Worm (Caenorhabditis elegans) whole organism, L2 larva: ENCODE results near the gene T07H8.11.

ENCODE experiments used
- C34F6.9 ChIP-seq: fragments of 150-350 bp; optimal IDR thresholded peaks from 2 replicates; lab custom pipeline; 2014; ENCODE audit warnings: missing biosample characterization, missing genetic modification characterization
- F13H6.1 ChIP-seq: sonication (generic microtip); optimal IDR thresholded peaks from 2 replicates; lab custom pipeline; 2016; ENCODE audit warnings: missing genetic modification characterization, missing compliant biosample characterization
- R02D3.7 ChIP-seq: fragments of 150-350 bp; optimal IDR thresholded peaks from 2 replicates; lab custom pipeline; 2014; ENCODE audit warnings: missing biosample characterization, missing genetic modification characterization
- Y55F3AM.14 ChIP-seq: fragments of 200-800 bp; sonication (Bioruptor generic); optimal IDR thresholded peaks from 2 replicates; lab custom pipeline; 2018; ENCODE audit warnings: mild to moderate bottlenecking, missing genetic modification characterization, missing compliant biosample characterization
- ZK546.5 ChIP-seq: sonication (generic microtip); optimal IDR thresholded peaks from 2 replicates; lab custom pipeline; 2017; ENCODE audit warnings: missing biosample characterization, missing genetic modification characterization
- alr-1 ChIP-seq: fragments of 150-350 bp; optimal IDR thresholded peaks from 2 replicates; lab custom pipeline; 2014; ENCODE audit warnings: missing biosample characterization, missing genetic modification characterization
- aly-2 ChIP-seq: fragments of 150-350 bp; optimal IDR thresholded peaks from 2 replicates; lab custom pipeline; 2014; ENCODE audit warnings: missing biosample characterization, missing genetic modification characterization
- ama-1 ChIP-seq: fragments of 150-350 bp; optimal IDR thresholded peaks from 2 replicates; lab custom pipeline; 2018; ENCODE audit warnings: inconsistent platforms
- ceh-16 ChIP-seq: fragments of 150-350 bp; optimal IDR thresholded peaks from 2 replicates; lab custom pipeline; 2014; ENCODE audit warnings: missing biosample characterization, missing genetic modification characterization
- ceh-82 ChIP-seq: fragments of 150-350 bp; optimal IDR thresholded peaks from 2 replicates; lab custom pipeline; 2014; ENCODE audit warnings: missing biosample characterization, missing genetic modification characterization
- crh-2 ChIP-seq: sonication (generic microtip); optimal IDR thresholded peaks from 2 replicates; lab custom pipeline; 2017; ENCODE audit warnings: missing biosample characterization, missing genetic modification characterization
- dmd-4 ChIP-seq: sonication (generic microtip); optimal IDR thresholded peaks from 2 replicates; lab custom pipeline; 2017; ENCODE audit warnings: missing biosample characterization, missing genetic modification characterization
- elt-1 ChIP-seq: fragments of 150-350 bp; optimal IDR thresholded peaks from 2 replicates; lab custom pipeline; 2014; ENCODE audit warnings: missing biosample characterization, missing genetic modification characterization
- elt-3 ChIP-seq: sonication (generic microtip); optimal IDR thresholded peaks from 2 replicates; lab custom pipeline; 2017; ENCODE audit warnings: missing biosample characterization, missing genetic modification characterization
- fos-1 ChIP-seq: fragments of 150-350 bp; optimal IDR thresholded peaks from 2 replicates; lab custom pipeline; 2014; ENCODE audit warnings: missing biosample characterization, missing genetic modification characterization
- gmeb-1 ChIP-seq: fragments of 150-350 bp; optimal IDR thresholded peaks from 2 replicates; lab custom pipeline; 2014; ENCODE audit warnings: missing biosample characterization, missing genetic modification characterization
- lin-11 ChIP-seq: fragments of 150-350 bp; sonication (generic microtip); optimal IDR thresholded peaks from 2 replicates; lab custom pipeline; 2014; ENCODE audit warnings: missing biosample characterization, missing genetic modification characterization, inconsistent platforms, mixed read lengths
- lin-39 ChIP-seq: fragments of 150-350 bp; optimal IDR thresholded peaks from 2 replicates; lab custom pipeline; 2014; ENCODE audit warnings: missing biosample characterization, missing genetic modification reagents, missing genetic modification characterization
- mbf-1 ChIP-seq: sonication (generic microtip); optimal IDR thresholded peaks from 2 replicates; lab custom pipeline; 2017; ENCODE audit warnings: missing biosample characterization, missing genetic modification characterization
- mdl-1 ChIP-seq, 2 experiments: fragments of 150-350 bp in 1 of 2; sonication (generic microtip) in 1 of 2; optimal IDR thresholded peaks; 2 replicates each; lab custom pipeline; 2017; ENCODE audit warnings: missing biosample characterization in 2 of 2, missing genetic modification characterization in 2 of 2
- nhr-11 ChIP-seq: fragments of 150-350 bp; optimal IDR thresholded peaks from 2 replicates; lab custom pipeline; 2014; ENCODE audit warnings: missing biosample characterization, missing genetic modification characterization
- nhr-129 ChIP-seq: fragments of 150-350 bp; optimal IDR thresholded peaks from 2 replicates; lab custom pipeline; 2014; ENCODE audit warnings: missing biosample characterization, missing genetic modification characterization
- nhr-21 ChIP-seq: fragments of 150-350 bp; optimal IDR thresholded peaks from 2 replicates; lab custom pipeline; 2014; ENCODE audit warnings: missing biosample characterization, missing genetic modification characterization
- nhr-23 ChIP-seq: fragments of 150-350 bp; optimal IDR thresholded peaks from 2 replicates; lab custom pipeline; 2014; ENCODE audit warnings: missing biosample characterization, missing genetic modification reagents, missing genetic modification characterization
- nhr-237 ChIP-seq: fragments of 150-350 bp; optimal IDR thresholded peaks from 2 replicates; lab custom pipeline; 2014; ENCODE audit warnings: missing biosample characterization, missing genetic modification characterization
- nhr-25 ChIP-seq: fragments of 150-350 bp; sonication (generic microtip); optimal IDR thresholded peaks from 3 replicates; lab custom pipeline; 2014; ENCODE audit warnings: missing biosample characterization, missing genetic modification characterization
- nhr-6 ChIP-seq: fragments of 150-350 bp; optimal IDR thresholded peaks from 2 replicates; lab custom pipeline; 2014; ENCODE audit warnings: missing biosample characterization, missing genetic modification characterization
- nhr-77 ChIP-seq: fragments of 150-350 bp; optimal IDR thresholded peaks from 2 replicates; lab custom pipeline; 2014; ENCODE audit warnings: missing biosample characterization, missing genetic modification characterization
- peb-1 ChIP-seq: fragments of 150-350 bp; optimal IDR thresholded peaks from 2 replicates; lab custom pipeline; 2014; ENCODE audit warnings: missing biosample characterization, missing genetic modification characterization
- skn-1 ChIP-seq: sonication (generic microtip); optimal IDR thresholded peaks from 2 replicates; lab custom pipeline; 2017; ENCODE audit warnings: missing biosample characterization, missing genetic modification characterization
- sma-3 ChIP-seq: sonication (generic microtip); optimal IDR thresholded peaks from 2 replicates; lab custom pipeline; 2016; ENCODE audit warnings: missing genetic modification reagents, missing genetic modification characterization, missing compliant biosample characterization
- sma-9 ChIP-seq, 2 experiments: fragments of 150-350 bp in 1 of 2; sonication (generic microtip) in 1 of 2; optimal IDR thresholded peaks; 2 replicates each; lab custom pipeline; 2014 to 2016; ENCODE audit warnings: missing genetic modification characterization in 2 of 2, mild to moderate bottlenecking in 1 of 2, missing biosample characterization in 1 of 2, missing compliant biosample characterization in 1 of 2, missing genetic modification reagents in 1 of 2, moderate library complexity in 1 of 2
- unc-39 ChIP-seq: fragments of 150-350 bp; optimal IDR thresholded peaks from 2 replicates; lab custom pipeline; 2014; ENCODE audit warnings: missing biosample characterization, missing genetic modification characterization
- unc-55 ChIP-seq: fragments of 150-350 bp; sonication (generic microtip); optimal IDR thresholded peaks from 3 replicates; lab custom pipeline; 2014; ENCODE audit warnings: missing biosample characterization, missing genetic modification reagents, missing genetic modification characterization
- unc-62 ChIP-seq: fragments of 150-350 bp; optimal IDR thresholded peaks from 2 replicates; lab custom pipeline; 2014; ENCODE audit warnings: missing biosample characterization, missing genetic modification reagents, missing genetic modification characterization
- zag-1 ChIP-seq: fragments of 150-350 bp; optimal IDR thresholded peaks from 2 replicates; lab custom pipeline; 2014; ENCODE audit warnings: missing biosample characterization, missing genetic modification characterization
- ztf-1 ChIP-seq: fragments of 200-800 bp; sonication (Bioruptor generic); conservative IDR thresholded peaks from 2 replicates; pipeline ENCODE4 v1.3.6; 2022; ENCODE audit warnings: missing genetic modification characterization, missing compliant biosample characterization
- ztf-11 ChIP-seq: sonication (generic microtip); optimal IDR thresholded peaks from 2 replicates; lab custom pipeline; 2017; ENCODE audit warnings: missing biosample characterization, missing genetic modification characterization
- ztf-4 ChIP-seq: fragments of 150-350 bp; optimal IDR thresholded peaks from 2 replicates; lab custom pipeline; 2014; ENCODE audit warnings: missing biosample characterization, missing genetic modification characterization

Gene T07H8.11

DNA sequence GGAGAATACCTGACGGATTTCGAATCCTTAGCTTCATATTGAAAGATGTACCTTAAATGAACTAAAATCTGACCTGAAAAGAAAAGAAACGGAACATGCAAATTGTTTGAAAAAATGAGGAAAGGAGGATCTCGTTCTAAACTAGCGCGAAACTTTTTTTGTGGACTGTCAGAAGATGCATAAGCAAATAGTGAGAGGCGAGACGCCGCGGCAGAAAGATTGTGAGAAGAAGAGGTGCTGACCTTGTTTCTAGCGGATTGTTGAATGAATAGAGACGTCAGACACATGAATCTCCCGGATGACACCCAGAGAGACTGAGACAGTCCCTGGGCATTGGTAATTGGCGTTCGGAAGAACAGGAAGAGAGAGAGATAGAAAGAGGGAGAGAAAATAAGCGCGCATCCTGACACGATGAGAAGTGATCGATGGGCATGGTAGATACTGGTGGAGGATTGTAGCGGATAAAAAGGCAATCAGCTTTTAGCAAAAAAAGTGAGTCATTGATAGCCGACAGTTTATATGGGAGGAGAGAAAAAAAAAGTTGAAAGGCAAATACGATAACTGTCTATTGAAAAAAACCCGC lies 18.8 kb upstream of the T07H8.11 start, which contains the start of gene ptr-15:
ptr-15 (minus strand) TSS at position 51 of the 583 bp plus-strand sequence.
- TF ChIP-seq lin-39 (tag; lab: Kevin White, UChicago), result no peak
- TF ChIP-seq unc-39 (tag; lab: Kevin White, UChicago), result no peak
- peak; percentile 24 for TF ChIP-seq nhr-21 (tag; lab: Kevin White, UChicago)
- TF ChIP-seq ztf-1, result no peak
- no peak for TF ChIP-seq aly-2 (tag; lab: Kevin White, UChicago)
- TF ChIP-seq nhr-23 (tag; lab: Kevin White, UChicago), result no peak
- no peak for TF ChIP-seq nhr-25 (tag; lab: Kevin White, UChicago)
- peak; percentile 30 for TF ChIP-seq peb-1 (tag; lab: Kevin White, UChicago)
- TF ChIP-seq fos-1 (tag; lab: Kevin White, UChicago), result peak; percentile 10
- TF ChIP-seq nhr-129 (tag; lab: Kevin White, UChicago), result no peak
- no peak for TF ChIP-seq gmeb-1 (tag; lab: Kevin White, UChicago)
- no peak for TF ChIP-seq ama-1
- TF ChIP-seq nhr-11, result no peak
- TF ChIP-seq C34F6.9 (tag; lab: Kevin White, UChicago), result no peak
- TF ChIP-seq nhr-6 (tag; lab: Kevin White, UChicago), result no peak

- TF ChIP-seq mbf-1 (tag; lab: Kevin White, UChicago), result no peak
- no peak for TF ChIP-seq nhr-237 (tag; lab: Kevin White, UChicago)
- TF ChIP-seq ceh-82 (tag; lab: Kevin White, UChicago), result no peak
- TF ChIP-seq sma-9 (GFP tag; optimal IDR thresholded peaks at IDR 0.05; lab: Kevin White, UChicago), result no peak
- TF ChIP-seq sma-9 (tag; optimal IDR thresholded peaks at IDR 0.05; lab: Kevin White, UChicago), result no peak
- TF ChIP-seq skn-1 (tag; lab: Kevin White, UChicago), result no peak
- TF ChIP-seq dmd-4 (tag; lab: Kevin White, UChicago), result no peak
- TF ChIP-seq ztf-11 (tag; lab: Kevin White, UChicago), result no peak
Measured at ce11 chrV:6956237-6956636, 5.0 kb upstream of the T07H8.11 start, which contains the start of gene mec-1. TSS of gene mec-1 (plus strand) at chrV:6956537.

ce11 chrV:6953797-6954196 lies 2.6 kb upstream of the T07H8.11 start, which contains the start of gene srg-31:
TSS of gene srg-31 (minus strand) at chrV:6953897.
- TF ChIP-seq R02D3.7, result no peak
- TF ChIP-seq ztf-4, result no peak
- TF ChIP-seq alr-1, result no peak
- TF ChIP-seq ceh-16 (tag; lab: Kevin White, UChicago), result no peak
- no peak for TF ChIP-seq F13H6.1 (tag; lab: Kevin White, UChicago)
- no peak for TF ChIP-seq gmeb-1 (tag; lab: Kevin White, UChicago)
- TF ChIP-seq unc-55, result no peak
- no peak for TF ChIP-seq ztf-11 (tag; lab: Kevin White, UChicago)
- TF ChIP-seq crh-2 (tag; lab: Kevin White, UChicago), result no peak
- TF ChIP-seq dmd-4 (tag; lab: Kevin White, UChicago), result no peak
- no peak for TF ChIP-seq mdl-1 (tag; optimal IDR thresholded peaks at IDR 0.05; lab: Kevin White, UChicago)
- TF ChIP-seq ama-1, result no peak
- TF ChIP-seq lin-11, result no peak
- no peak for TF ChIP-seq aly-2 (tag; lab: Kevin White, UChicago)
- no peak for TF ChIP-seq sma-3 (GFP tag; lab: Kevin White, UChicago)
- no peak for TF ChIP-seq nhr-237 (tag; lab: Kevin White, UChicago)
- TF ChIP-seq ceh-82 (tag; lab: Kevin White, UChicago), result no peak
- no peak for TF ChIP-seq nhr-23 (tag; lab: Kevin White, UChicago)
- TF ChIP-seq nhr-77, result no peak
- TF ChIP-seq sma-9 (GFP tag; optimal IDR thresholded peaks at IDR 0.05; lab: Kevin White, UChicago), result no peak
- no peak for TF ChIP-seq sma-9 (tag; optimal IDR thresholded peaks at IDR 0.05; lab: Kevin White, UChicago)

DNA sequence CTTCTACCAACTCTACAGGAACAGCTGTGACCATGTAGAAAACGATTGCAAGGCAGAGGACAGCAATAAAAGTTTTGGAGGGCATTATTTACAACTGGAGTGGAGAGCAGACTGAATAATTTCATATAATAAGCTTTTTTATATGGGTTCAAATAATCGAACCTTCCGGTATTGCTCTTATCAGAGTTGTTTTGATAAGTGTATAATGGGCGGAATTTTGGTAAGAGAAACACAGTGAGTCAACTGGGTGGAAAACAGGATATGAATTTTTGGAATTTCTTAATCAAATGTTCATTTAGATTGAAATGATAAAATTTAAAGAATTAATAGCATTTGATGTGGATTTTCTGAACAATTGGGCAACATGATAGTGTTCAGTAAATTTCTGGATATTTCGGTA lies 1.4 kb downstream of the T07H8.11 start, which contains the start of gene Y57E12B.11:
Y57E12B.11 (minus strand) TSS at position 101 of the 400 bp plus-strand sequence.
- no peak for TF ChIP-seq dmd-4 (tag; lab: Kevin White, UChicago)
- TF ChIP-seq elt-3 (tag; lab: Kevin White, UChicago), result no peak
- no peak for TF ChIP-seq C34F6.9 (tag; lab: Kevin White, UChicago)
- TF ChIP-seq ama-1, result no peak
- no peak for TF ChIP-seq nhr-11
- no peak for TF ChIP-seq nhr-25 (tag; lab: Kevin White, UChicago)
- TF ChIP-seq elt-1 (tag; lab: Kevin White, UChicago), result no peak
- TF ChIP-seq F13H6.1 (tag; lab: Kevin White, UChicago), result no peak
- no peak for TF ChIP-seq nhr-23 (tag; lab: Kevin White, UChicago)
- no peak for TF ChIP-seq unc-39 (tag; lab: Kevin White, UChicago)
- no peak for TF ChIP-seq aly-2 (tag; lab: Kevin White, UChicago)
- no peak for TF ChIP-seq unc-62
- no peak for TF ChIP-seq ZK546.5
- TF ChIP-seq zag-1 (tag; lab: Kevin White, UChicago), result no peak
- TF ChIP-seq skn-1 (tag; lab: Kevin White, UChicago), result no peak
- TF ChIP-seq ztf-1, result no peak
- TF ChIP-seq nhr-21 (tag; lab: Kevin White, UChicago), result no peak
- TF ChIP-seq Y55F3AM.14 (GFP tag; lab: Kevin White, UChicago), result no peak
